Worm (Caenorhabditis elegans) whole organism, L1 larva: ENCODE data around the gene hira-1.

Experiments
- C04F5.9 ChIP-seq: sonication (generic microtip); optimal IDR thresholded peaks from 2 replicates; lab custom pipeline; 2016; ENCODE audit warnings: missing genetic modification characterization, missing compliant biosample characterization
- C34B4.2 ChIP-seq: sonication (generic microtip); optimal IDR thresholded peaks from 2 replicates; lab custom pipeline; 2017; ENCODE audit warnings: mild to moderate bottlenecking, missing genetic modification characterization, missing compliant biosample characterization
- F16B12.6 ChIP-seq: fragments of 150-350 bp; optimal IDR thresholded peaks from 2 replicates; lab custom pipeline; 2014; ENCODE audit warnings: missing biosample characterization, missing genetic modification characterization
- alr-1 ChIP-seq: fragments of 200-800 bp; sonication (Bioruptor generic); optimal IDR thresholded peaks from 2 replicates; lab custom pipeline; 2018; ENCODE audit warnings: borderline replicate concordance, mild to moderate bottlenecking, missing genetic modification characterization, missing compliant biosample characterization
- blmp-1 ChIP-seq: fragments of 150-350 bp; optimal IDR thresholded peaks from 2 replicates; lab custom pipeline; 2014; ENCODE audit warnings: missing biosample characterization, missing genetic modification characterization
- ceh-8 ChIP-seq: fragments of 200-800 bp; sonication (Bioruptor generic); optimal IDR thresholded peaks from 2 replicates; lab custom pipeline; 2018; ENCODE audit warnings: mild to moderate bottlenecking, missing genetic modification characterization, moderate library complexity, missing compliant biosample characterization
- ceh-90 ChIP-seq: sonication (generic microtip); optimal IDR thresholded peaks from 2 replicates; lab custom pipeline; 2016; ENCODE audit warnings: missing genetic modification characterization, missing compliant biosample characterization
- ces-1 ChIP-seq: fragments of 150-350 bp; optimal IDR thresholded peaks from 2 replicates; lab custom pipeline; 2014; ENCODE audit warnings: missing biosample characterization, missing genetic modification reagents, missing genetic modification characterization
- dsc-1 ChIP-seq: sonication (generic microtip); optimal IDR thresholded peaks from 2 replicates; lab custom pipeline; 2016; ENCODE audit warnings: mild to moderate bottlenecking, missing genetic modification characterization, missing compliant biosample characterization
- efl-1 ChIP-seq, 4 experiments: fragments of 150-350 bp; optimal IDR thresholded peaks in 3 of 4; peaks in 1 of 4; 1 replicate in 1 of 4; 2 replicates in 3 of 4; lab custom pipeline; 2014; ENCODE audit warnings: missing biosample characterization in 2 of 4, missing genetic modification characterization in 2 of 4, missing genetic modification reagents in 2 of 4
- elt-2 ChIP-seq: sonication (generic microtip); optimal IDR thresholded peaks from 2 replicates; lab custom pipeline; 2016; ENCODE audit warnings: missing genetic modification characterization, mild to moderate bottlenecking, inconsistent platforms, missing compliant biosample characterization, missing genetic modification reagents
- elt-3 ChIP-seq, 6 experiments: fragments of 150-350 bp in 1 of 6; sonication (generic microtip); optimal IDR thresholded peaks; 2 replicates each; lab custom pipeline; 2017 to 2018; ENCODE audit warnings: missing biosample characterization in 6 of 6, missing genetic modification characterization in 6 of 6, inconsistent platforms in 1 of 6
- fkh-4 ChIP-seq: sonication (generic microtip); optimal IDR thresholded peaks from 2 replicates; lab custom pipeline; 2016; ENCODE audit warnings: missing compliant biosample characterization, missing genetic modification characterization, borderline replicate concordance
- fkh-8 ChIP-seq: sonication (generic microtip); optimal IDR thresholded peaks from 2 replicates; lab custom pipeline; 2016; ENCODE audit warnings: mild to moderate bottlenecking, missing genetic modification characterization, missing compliant biosample characterization
- grh-1 ChIP-seq: fragments of 200-800 bp; sonication (Bioruptor generic); IDR thresholded peaks from 2 replicates; pipeline ENCODE4 v1.3.6; 2022; ENCODE audit warnings: missing genetic modification reagents, missing genetic modification characterization, missing compliant biosample characterization
- hlh-17 ChIP-seq: fragments of 200-800 bp; sonication (Bioruptor generic); optimal IDR thresholded peaks from 2 replicates; lab custom pipeline; 2018; ENCODE audit warnings: missing genetic modification characterization, mild to moderate bottlenecking, missing compliant biosample characterization, moderate library complexity, borderline replicate concordance
- hlh-4 ChIP-seq: sonication (generic microtip); optimal IDR thresholded peaks from 2 replicates; lab custom pipeline; 2016; ENCODE audit warnings: mild to moderate bottlenecking, missing genetic modification characterization, missing compliant biosample characterization
- hpl-2 ChIP-seq: fragments of 150-350 bp; optimal IDR thresholded peaks from 2 replicates; lab custom pipeline; 2014; ENCODE audit warnings: missing biosample characterization, missing genetic modification reagents, missing genetic modification characterization
- irx-1 ChIP-seq: sonication (generic microtip); optimal IDR thresholded peaks from 2 replicates; lab custom pipeline; 2016; ENCODE audit warnings: missing genetic modification characterization, missing compliant biosample characterization
- isw-1 ChIP-seq: fragments of 200-800 bp; sonication (Bioruptor generic); IDR thresholded peaks from 2 replicates; pipeline ENCODE4 v1.3.6; 2022; ENCODE audit warnings: missing genetic modification characterization, missing compliant biosample characterization
- lin-14 ChIP-seq: fragments of 200-800 bp; sonication (Bioruptor generic); optimal IDR thresholded peaks from 2 replicates; lab custom pipeline; 2018; ENCODE audit warnings: mild to moderate bottlenecking, missing genetic modification characterization, moderate library complexity, missing compliant biosample characterization
- lin-35 ChIP-seq, 2 experiments: fragments of 150-350 bp; optimal IDR thresholded peaks; 2 replicates each; lab custom pipeline; 2014; ENCODE audit warnings: missing biosample characterization in 2 of 2, missing genetic modification characterization in 2 of 2, missing genetic modification reagents in 2 of 2
- lin-39 ChIP-seq: fragments of 150-350 bp; optimal IDR thresholded peaks from 2 replicates; lab custom pipeline; 2014; ENCODE audit warnings: missing biosample characterization, missing genetic modification reagents, missing genetic modification characterization
- lsy-2 ChIP-seq, 2 experiments: fragments of 150-350 bp; optimal IDR thresholded peaks; 2 replicates each; lab custom pipeline; 2014; ENCODE audit warnings: missing biosample characterization in 2 of 2, missing genetic modification characterization in 2 of 2
- mab-9 ChIP-seq: fragments of 200-800 bp; sonication (Bioruptor generic); IDR thresholded peaks from 2 replicates; pipeline ENCODE4 v1.3.6; 2022; ENCODE audit warnings: missing genetic modification reagents, missing genetic modification characterization, missing compliant biosample characterization
- mdl-1 ChIP-seq, 2 experiments: fragments of 150-350 bp; optimal IDR thresholded peaks; 2 replicates each; lab custom pipeline; 2014 to 2017; ENCODE audit warnings: missing biosample characterization in 2 of 2, missing genetic modification characterization in 2 of 2, inconsistent platforms in 1 of 2
- mef-2 ChIP-seq: fragments of 150-350 bp; optimal IDR thresholded peaks from 2 replicates; lab custom pipeline; 2014; ENCODE audit warnings: missing biosample characterization, missing genetic modification characterization
- nhr-11 ChIP-seq: fragments of 150-350 bp; optimal IDR thresholded peaks from 2 replicates; lab custom pipeline; 2014; ENCODE audit warnings: missing biosample characterization, missing genetic modification characterization
- nhr-12 ChIP-seq: sonication (generic microtip); optimal IDR thresholded peaks from 2 replicates; lab custom pipeline; 2017; ENCODE audit warnings: missing biosample characterization, missing genetic modification characterization
- nhr-19 ChIP-seq: fragments of 200-800 bp; sonication (Bioruptor generic); conservative IDR thresholded peaks from 2 replicates; pipeline ENCODE4 v1.3.6; 2022; ENCODE audit warnings: missing genetic modification characterization, missing compliant biosample characterization
- nhr-20 ChIP-seq: sonication (generic microtip); optimal IDR thresholded peaks from 2 replicates; lab custom pipeline; 2016; ENCODE audit warnings: mild to moderate bottlenecking, missing genetic modification characterization, missing compliant biosample characterization
- nhr-28 ChIP-seq: fragments of 150-350 bp; optimal IDR thresholded peaks from 2 replicates; lab custom pipeline; 2014; ENCODE audit warnings: missing biosample characterization, missing genetic modification characterization
- nhr-47 ChIP-seq: sonication (generic microtip); optimal IDR thresholded peaks from 2 replicates; lab custom pipeline; 2016; ENCODE audit warnings: mild to moderate bottlenecking, missing genetic modification characterization, moderate library complexity, missing compliant biosample characterization
- nhr-71 ChIP-seq: sonication (generic microtip); optimal IDR thresholded peaks from 2 replicates; lab custom pipeline; 2016; ENCODE audit warnings: mild to moderate bottlenecking, missing genetic modification characterization, moderate library complexity, missing compliant biosample characterization
- nhr-76 ChIP-seq: sonication (generic microtip); optimal IDR thresholded peaks from 2 replicates; lab custom pipeline; 2017; ENCODE audit warnings: missing biosample characterization, missing genetic modification characterization
- nhr-84 ChIP-seq: sonication (generic microtip); optimal IDR thresholded peaks from 2 replicates; lab custom pipeline; 2017; ENCODE audit warnings: missing biosample characterization, missing genetic modification characterization
- nhr-85 ChIP-seq: sonication (generic microtip); peaks from one replicate; lab custom pipeline; 2016; ENCODE audit warnings: missing genetic modification characterization, inconsistent platforms, missing compliant biosample characterization
- nhr-90 ChIP-seq: sonication (generic microtip); optimal IDR thresholded peaks from 2 replicates; lab custom pipeline; 2016; ENCODE audit warnings: mild to moderate bottlenecking, missing genetic modification characterization, missing compliant biosample characterization; ENCODE audit not compliant: poor library complexity
- pag-3 ChIP-seq: sonication (generic microtip); optimal IDR thresholded peaks from 2 replicates; lab custom pipeline; 2017; ENCODE audit warnings: missing genetic modification characterization, mild to moderate bottlenecking, missing compliant biosample characterization, antibody characterized with exemption, borderline replicate concordance; ENCODE audit not compliant: insufficient read depth
- pax-3 ChIP-seq: fragments of 200-800 bp; sonication (Bioruptor generic); optimal IDR thresholded peaks from 2 replicates; lab custom pipeline; 2018; ENCODE audit warnings: mild to moderate bottlenecking, missing genetic modification characterization, moderate library complexity, missing compliant biosample characterization
- pqm-1 ChIP-seq: sonication (generic microtip); optimal IDR thresholded peaks from 3 replicates; lab custom pipeline; 2017; ENCODE audit warnings: missing biosample characterization, missing genetic modification characterization
- rnt-1 ChIP-seq: sonication (generic microtip); optimal IDR thresholded peaks from 2 replicates; lab custom pipeline; 2016; ENCODE audit warnings: mild to moderate bottlenecking, missing genetic modification characterization, moderate library complexity, missing compliant biosample characterization
- skn-1 ChIP-seq: fragments of 150-350 bp; optimal IDR thresholded peaks from 2 replicates; lab custom pipeline; 2014; ENCODE audit warnings: missing biosample characterization, missing genetic modification characterization
- snpc-4 ChIP-seq: fragments of 150-350 bp; optimal IDR thresholded peaks from 2 replicates; lab custom pipeline; 2014; ENCODE audit warnings: missing biosample characterization, missing genetic modification characterization
- snu-23 ChIP-seq: sonication (generic microtip); optimal IDR thresholded peaks from 2 replicates; lab custom pipeline; 2016; ENCODE audit warnings: missing genetic modification characterization, missing compliant biosample characterization
- tlp-1 ChIP-seq: fragments of 150-350 bp; optimal IDR thresholded peaks from 2 replicates; lab custom pipeline; 2014; ENCODE audit warnings: missing biosample characterization, missing genetic modification characterization
- unc-62 ChIP-seq: fragments of 150-350 bp; optimal IDR thresholded peaks from 2 replicates; lab custom pipeline; 2014; ENCODE audit warnings: missing biosample characterization, missing genetic modification reagents, missing genetic modification characterization
- unc-98 ChIP-seq: fragments of 200-800 bp; sonication (Bioruptor generic); IDR thresholded peaks from 2 replicates; pipeline ENCODE4 v1.3.6; 2022; ENCODE audit warnings: missing genetic modification characterization, missing compliant biosample characterization
- zag-1 ChIP-seq: fragments of 150-350 bp; optimal IDR thresholded peaks from 2 replicates; lab custom pipeline; 2014; ENCODE audit warnings: missing biosample characterization, missing genetic modification characterization
- zip-4 ChIP-seq: fragments of 200-800 bp; sonication (Bioruptor generic); optimal IDR thresholded peaks from 2 replicates; lab custom pipeline; 2018; ENCODE audit warnings: mild to moderate bottlenecking, missing genetic modification characterization, moderate library complexity, missing compliant biosample characterization
- ztf-11 ChIP-seq, 2 experiments: sonication (generic microtip); optimal IDR thresholded peaks; 2 replicates each; lab custom pipeline; 2016 to 2017; ENCODE audit warnings: missing genetic modification characterization in 2 of 2, missing biosample characterization in 1 of 2, missing compliant biosample characterization in 1 of 2
- ztf-4 ChIP-seq: fragments of 150-350 bp; optimal IDR thresholded peaks from 2 replicates; lab custom pipeline; 2014; ENCODE audit warnings: missing biosample characterization, missing genetic modification characterization

hira-1 gene

ce11 chrIII:5172470-5172869 lies 18.5 kb upstream of the hira-1 start, which contains the start of gene K10D2.5 (continued):
- TF ChIP-seq hlh-17 (GFP tag; lab: Kevin White, UChicago) = peak; percentile 56
- TF ChIP-seq mdl-1 (tag; optimal IDR thresholded peaks at IDR 0.05; lab: Kevin White, UChicago) = peak in 1 of 2 experiments; percentile 78
- TF ChIP-seq ztf-11 (tag; optimal IDR thresholded peaks at IDR 0.05; lab: Kevin White, UChicago) = peak in 1 of 2 experiments; percentile 99
- TF ChIP-seq skn-1 (tag; lab: Kevin White, UChicago) = peak; percentile 84
- no peak for TF ChIP-seq nhr-12
- TF ChIP-seq rnt-1 (tag; lab: Kevin White, UChicago) = peak; percentile 100
- peak; percentile 73 for TF ChIP-seq nhr-11 (tag; lab: Kevin White, UChicago)
- no peak for TF ChIP-seq nhr-28
- peak; percentile 50 for TF ChIP-seq zip-4
- no peak for TF ChIP-seq pqm-1 (tag; lab: Kevin White, UChicago)
- TF ChIP-seq nhr-20 (tag; lab: Kevin White, UChicago) = peak; percentile 94
- peak; percentile 97 for TF ChIP-seq fkh-8 (tag; lab: Kevin White, UChicago)
- peak in 3 of 6 experiments; percentile 76 to 79 (median 79) for TF ChIP-seq elt-3 (tag; optimal IDR thresholded peaks at IDR 0.05; lab: Kevin White, UChicago)
- peak; percentile 47 for TF ChIP-seq ztf-4 (tag; lab: Kevin White, UChicago)
- TF ChIP-seq C04F5.9 = peak; percentile 94
- TF ChIP-seq ceh-8 (GFP tag; lab: Kevin White, UChicago) = peak; percentile 50
- peak; percentile 92 to 94 for TF ChIP-seq efl-1 (optimal IDR thresholded peaks at IDR 0.05; lab: Kevin White, UChicago)
- peak; percentile 87 to 98 for TF ChIP-seq efl-1 (GFP tag; optimal IDR thresholded peaks at IDR 0.05 in 1 of 2; lab: Kevin White, UChicago)
- TF ChIP-seq snpc-4 (tag; lab: Kevin White, UChicago) = peak; percentile 84
- TF ChIP-seq irx-1 (tag; lab: Kevin White, UChicago) = peak; percentile 93
- TF ChIP-seq unc-62 (GFP tag; lab: Kevin White, UChicago) = no peak
- peak; percentile 94 for TF ChIP-seq mab-9 (GFP tag; lab: Robert Waterston, UW)
- TF ChIP-seq nhr-71 = peak; percentile 97
- TF ChIP-seq zag-1 = peak; percentile 14
- TF ChIP-seq lin-35 (GFP tag; optimal IDR thresholded peaks at IDR 0.05; lab: Kevin White, UChicago) = peak; percentile 87 to 92
- TF ChIP-seq F16B12.6 (tag; lab: Kevin White, UChicago) = peak; percentile 73
- peak; percentile 96 for TF ChIP-seq nhr-90
- TF ChIP-seq blmp-1 = peak; percentile 77
- no peak for TF ChIP-seq nhr-76 (tag; lab: Kevin White, UChicago)
- peak; percentile 71 for TF ChIP-seq lin-39 (tag; lab: Kevin White, UChicago)
- TF ChIP-seq tlp-1 = no peak
- no peak for TF ChIP-seq C34B4.2
- peak; percentile 96 for TF ChIP-seq pax-3 (tag; lab: Kevin White, UChicago)
- peak; percentile 18 for TF ChIP-seq pag-3 (tag; lab: Kevin White, UChicago)
- peak; percentile 51 for TF ChIP-seq elt-2 (tag; lab: Kevin White, UChicago)
- TF ChIP-seq grh-1 (GFP tag; lab: Robert Waterston, UW) = peak; percentile 83
- TF ChIP-seq nhr-85 (tag; lab: Kevin White, UChicago) = peak; percentile 95
- peak; percentile 96 for TF ChIP-seq snu-23 (GFP tag; lab: Kevin White, UChicago)
- TF ChIP-seq lsy-2 (tag; optimal IDR thresholded peaks at IDR 0.05; lab: Kevin White, UChicago) = peak; percentile 91 to 93
- TF ChIP-seq nhr-84 = no peak
- TF ChIP-seq lin-14 (GFP tag; lab: Kevin White, UChicago) = peak; percentile 94
- peak; percentile 96 for TF ChIP-seq nhr-47 (tag; lab: Kevin White, UChicago)
- TF ChIP-seq fkh-4 (tag; lab: Kevin White, UChicago) = peak; percentile 92
- TF ChIP-seq alr-1 (tag; lab: Kevin White, UChicago) = no peak
- TF ChIP-seq dsc-1 (tag; lab: Kevin White, UChicago) = peak; percentile 94
- peak; percentile 95 for TF ChIP-seq nhr-19
- peak; percentile 98 for TF ChIP-seq unc-98
- TF ChIP-seq isw-1 (GFP tag; lab: Robert Waterston, UW) = peak; percentile 97
- TF ChIP-seq mef-2 (tag; lab: Kevin White, UChicago) = peak; percentile 81
- peak; percentile 94 for TF ChIP-seq ceh-90
- peak; percentile 83 for TF ChIP-seq hpl-2 (GFP tag; lab: Kevin White, UChicago)
- no peak for TF ChIP-seq hlh-4 (tag; lab: Kevin White, UChicago)
- TF ChIP-seq ces-1 (GFP tag; lab: Kevin White, UChicago) = no peak
